Fruit fly (Drosophila melanogaster) whole organism, embryonic: ENCODE data around the gene ATPsynbeta.
A peak's percentile ranks its signal among the peaks of the same experiment; 100 is the strongest.

Source experiments
- CG11398 ChIP-seq: fragments of 200-800 bp; sonication (Bioruptor generic); optimal IDR thresholded peaks from 2 replicates; lab custom pipeline; 2016; ENCODE audit warnings: missing biosample characterization, missing genetic modification characterization
- CG12744 ChIP-seq: fragments of 200-800 bp; sonication (Bioruptor generic); optimal IDR thresholded peaks from 2 replicates; lab custom pipeline; 2016; ENCODE audit warnings: missing biosample characterization, missing genetic modification characterization
- CG14965 ChIP-seq: fragments of 200-800 bp; sonication (Bioruptor generic); optimal IDR thresholded peaks from 2 replicates; lab custom pipeline; 2016; ENCODE audit warnings: missing biosample characterization, missing genetic modification characterization, borderline replicate concordance
- CG1529 ChIP-seq: fragments of 200-800 bp; sonication (Bioruptor generic); optimal IDR thresholded peaks from 3 replicates; lab custom pipeline; 2018; ENCODE audit warnings: missing biosample characterization, missing genetic modification characterization
- CG15514 ChIP-seq: fragments of 200-800 bp; sonication (Bioruptor generic); optimal IDR thresholded peaks from 3 replicates; lab custom pipeline; 2017; ENCODE audit warnings: missing biosample characterization, missing genetic modification characterization, mild to moderate bottlenecking, moderate library complexity, missing genetic modification reagents
- CG16863 ChIP-seq: fragments of 200-800 bp; sonication (Bioruptor generic); optimal IDR thresholded peaks from 3 replicates; lab custom pipeline; 2016; ENCODE audit warnings: missing biosample characterization, missing genetic modification characterization
- CG18011 ChIP-seq: fragments of 200-800 bp; sonication (Bioruptor generic); optimal IDR thresholded peaks from 2 replicates; lab custom pipeline; 2017; ENCODE audit warnings: missing biosample characterization, missing genetic modification characterization, mild to moderate bottlenecking, moderate library complexity, missing genotype
- CG2116 ChIP-seq: fragments of 200-800 bp; sonication (Bioruptor generic); optimal IDR thresholded peaks from 3 replicates; lab custom pipeline; 2018; ENCODE audit warnings: missing biosample characterization, mild to moderate bottlenecking, missing genetic modification characterization
- CG3065 ChIP-seq: fragments of 200-800 bp; sonication (Bioruptor generic); optimal IDR thresholded peaks from 2 replicates; lab custom pipeline; 2016; ENCODE audit warnings: missing biosample characterization, missing genetic modification characterization
- CG31224 ChIP-seq: fragments of 200-800 bp; sonication (Bioruptor generic); IDR thresholded peaks from 2 replicates; pipeline ENCODE4 v1.3.6; 2022; ENCODE audit warnings: missing biosample characterization, missing genetic modification characterization
- CG31441 ChIP-seq: fragments of 200-800 bp; sonication (Bioruptor generic); IDR thresholded peaks from 2 replicates; pipeline ENCODE4 v1.3.6; 2022; ENCODE audit warnings: missing biosample characterization, missing genetic modification characterization
- CG32532 ChIP-seq: fragments of 200-800 bp; sonication (Bioruptor generic); IDR thresholded peaks from 2 replicates; pipeline ENCODE4 v1.3.6; 2022; ENCODE audit warnings: missing biosample characterization, missing genetic modification characterization
- CG3995 ChIP-seq: fragments of 200-800 bp; sonication (Bioruptor generic); optimal IDR thresholded peaks from 3 replicates; lab custom pipeline; 2016; ENCODE audit warnings: missing biosample characterization, missing genetic modification characterization
- CG4854 ChIP-seq: fragments of 200-800 bp; sonication (Bioruptor generic); optimal IDR thresholded peaks from 2 replicates; lab custom pipeline; 2016; ENCODE audit warnings: missing biosample characterization, missing genetic modification characterization, inconsistent platforms
- CG7357 ChIP-seq: fragments of 200-800 bp; sonication (Bioruptor generic); IDR thresholded peaks from 3 replicates; pipeline ENCODE4 v1.3.6; 2022; ENCODE audit warnings: missing biosample characterization, missing genetic modification characterization
- CG8944 ChIP-seq: fragments of 200-800 bp; sonication (Bioruptor generic); optimal IDR thresholded peaks from 3 replicates; lab custom pipeline; 2016; ENCODE audit warnings: missing biosample characterization, missing genetic modification characterization
- D ChIP-seq, 2 experiments: fragments of 200-800 bp in 1 of 2; fragments of >200 bp in 1 of 2; sonication (Bioruptor generic) in 1 of 2; optimal IDR thresholded peaks; 2 replicates in 1 of 2; 3 replicates in 1 of 2; lab custom pipeline; 2017; ENCODE audit warnings: mild to moderate bottlenecking in 1 of 2, missing biosample characterization in 1 of 2, missing genetic modification characterization in 1 of 2, missing genetic modification reagents in 1 of 2
- Dll ChIP-seq: fragments of 200-800 bp; sonication (Bioruptor generic); IDR thresholded peaks from 4 replicates; pipeline ENCODE4 v1.3.6; 2022; ENCODE audit warnings: missing biosample characterization, missing genetic modification characterization; ENCODE audit not compliant: partially characterized antibody
- Doc2 ChIP-seq: fragments of 200-800 bp; sonication (Bioruptor generic); IDR thresholded peaks from 2 replicates; pipeline ENCODE4 v1.3.6; 2022; ENCODE audit warnings: missing biosample characterization, missing genetic modification characterization
- Gsc ChIP-seq: fragments of 200-800 bp; sonication (Bioruptor generic); IDR thresholded peaks from 2 replicates; pipeline ENCODE4 v1.3.6; 2022; ENCODE audit warnings: missing biosample characterization, missing genetic modification characterization
- HHEX ChIP-seq: fragments of 200-800 bp; sonication (Bioruptor generic); optimal IDR thresholded peaks from 3 replicates; lab custom pipeline; 2017; ENCODE audit warnings: missing biosample characterization, mild to moderate bottlenecking, missing genetic modification characterization, missing genetic modification reagents
- HLH54F ChIP-seq: fragments of 200-800 bp; sonication (Bioruptor generic); optimal IDR thresholded peaks from 3 replicates; lab custom pipeline; 2016; ENCODE audit warnings: missing biosample characterization, missing genetic modification characterization
- Hr51 ChIP-seq, 2 experiments: fragments of 200-800 bp; sonication (Bioruptor generic); optimal IDR thresholded peaks; 2 replicates in 1 of 2; 3 replicates in 1 of 2; lab custom pipeline; 2016 to 2018; ENCODE audit warnings: missing biosample characterization in 2 of 2, missing genetic modification characterization in 2 of 2, mild to moderate bottlenecking in 1 of 2, moderate library complexity in 1 of 2
- Lim3 ChIP-seq: fragments of 200-800 bp; sonication (Bioruptor generic); IDR thresholded peaks from 2 replicates; pipeline ENCODE4 v1.3.6; 2022; ENCODE audit warnings: missing biosample characterization, missing genetic modification characterization
- Mes4 ChIP-seq: fragments of 200-800 bp; sonication (Bioruptor generic); optimal IDR thresholded peaks from 2 replicates; lab custom pipeline; 2016; ENCODE audit warnings: missing biosample characterization, missing genetic modification characterization
- Sry-δ ChIP-seq: fragments of 200-800 bp; sonication (Bioruptor generic); optimal IDR thresholded peaks from 2 replicates; lab custom pipeline; 2016; ENCODE audit warnings: missing biosample characterization, missing genetic modification characterization
- ac ChIP-seq: fragments of 200-800 bp; sonication (Bioruptor generic); optimal IDR thresholded peaks from 3 replicates; lab custom pipeline; 2017; ENCODE audit warnings: missing biosample characterization, mild to moderate bottlenecking, missing genetic modification characterization
- cg ChIP-seq: fragments of 200-800 bp; sonication (Bioruptor generic); optimal IDR thresholded peaks from 3 replicates; lab custom pipeline; 2019; ENCODE audit warnings: missing biosample characterization, mild to moderate bottlenecking, missing genetic modification characterization, moderate library complexity
- chinmo ChIP-seq: fragments of 200-800 bp; sonication (Bioruptor generic); IDR thresholded peaks from 4 replicates; pipeline ENCODE4 v1.3.6; 2022; ENCODE audit warnings: missing biosample characterization, missing genetic modification characterization; ENCODE audit not compliant: partially characterized antibody
- corto ChIP-seq: fragments of 200-800 bp; sonication (Bioruptor generic); optimal IDR thresholded peaks from 2 replicates; lab custom pipeline; 2016; ENCODE audit warnings: missing biosample characterization, mild to moderate bottlenecking, missing genetic modification characterization, moderate library complexity
- crc ChIP-seq: fragments of 200-800 bp; sonication (Bioruptor generic); optimal IDR thresholded peaks from 2 replicates; lab custom pipeline; 2016; ENCODE audit warnings: missing biosample characterization, missing genetic modification characterization
- disco-r ChIP-seq: fragments of 200-800 bp; sonication (Bioruptor generic); optimal IDR thresholded peaks from 2 replicates; lab custom pipeline; 2016; ENCODE audit warnings: missing biosample characterization, missing genetic modification characterization
- dm ChIP-seq: fragments of 200-800 bp; sonication (Bioruptor generic); optimal IDR thresholded peaks from 3 replicates; lab custom pipeline; 2016; ENCODE audit warnings: missing biosample characterization, missing genetic modification characterization
- fd3F ChIP-seq: fragments of 200-800 bp; sonication (Bioruptor generic); optimal IDR thresholded peaks from 2 replicates; lab custom pipeline; 2018; ENCODE audit warnings: missing biosample characterization, mild to moderate bottlenecking, missing genetic modification characterization, moderate library complexity
- fd64A ChIP-seq: fragments of 200-800 bp; sonication (Bioruptor generic); optimal IDR thresholded peaks from 3 replicates; lab custom pipeline; 2018; ENCODE audit warnings: missing biosample characterization, mild to moderate bottlenecking, missing genetic modification characterization
- gem ChIP-seq: fragments of 200-800 bp; sonication (Bioruptor generic); optimal IDR thresholded peaks from 2 replicates; lab custom pipeline; 2019; ENCODE audit warnings: missing biosample characterization, mild to moderate bottlenecking, missing genetic modification characterization, moderate library complexity
- gfzf ChIP-seq: fragments of 200-800 bp; sonication (Bioruptor generic); optimal IDR thresholded peaks from 2 replicates; lab custom pipeline; 2016; ENCODE audit warnings: missing biosample characterization, mild to moderate bottlenecking, missing genetic modification characterization, moderate library complexity
- jumu ChIP-seq: fragments of 200-800 bp; sonication (Bioruptor generic); optimal IDR thresholded peaks from 3 replicates; lab custom pipeline; 2016; ENCODE audit warnings: missing biosample characterization, missing genetic modification characterization
- lmd ChIP-seq: fragments of 200-800 bp; sonication (Bioruptor generic); IDR thresholded peaks from 2 replicates; pipeline ENCODE4 v1.3.6; 2022; ENCODE audit warnings: missing biosample characterization, missing genetic modification characterization
- lov ChIP-seq, 2 experiments: fragments of 200-800 bp in 1 of 2; fragments of >200 bp in 1 of 2; sonication (Bioruptor generic) in 1 of 2; IDR thresholded peaks in 1 of 2; optimal IDR thresholded peaks in 1 of 2; 2 replicates in 1 of 2; 3 replicates in 1 of 2; pipeline versions ENCODE4 v1.3.6 to Lab custom; 2017 to 2022; ENCODE audit warnings: missing biosample characterization in 1 of 2, missing genetic modification characterization in 1 of 2
- nerfin-1 ChIP-seq: fragments of 200-800 bp; sonication (Bioruptor generic); optimal IDR thresholded peaks from 3 replicates; lab custom pipeline; 2019; ENCODE audit warnings: missing biosample characterization, mild to moderate bottlenecking, missing genetic modification characterization, moderate library complexity
- nerfin-2 ChIP-seq: fragments of 200-800 bp; sonication (Bioruptor generic); IDR thresholded peaks from 2 replicates; pipeline ENCODE4 v1.3.6; 2022; ENCODE audit warnings: missing biosample characterization, missing genetic modification characterization; ENCODE audit not compliant: partially characterized antibody
- onecut ChIP-seq: fragments of 200-800 bp; sonication (Bioruptor generic); IDR thresholded peaks from 2 replicates; pipeline ENCODE4 v1.3.6; 2022; ENCODE audit warnings: missing biosample characterization, missing genetic modification characterization
- salm ChIP-seq: fragments of 200-800 bp; sonication (Bioruptor generic); optimal IDR thresholded peaks from 2 replicates; lab custom pipeline; 2018; ENCODE audit warnings: missing biosample characterization, mild to moderate bottlenecking, missing genetic modification characterization
- schlank ChIP-seq: fragments of 200-800 bp; sonication (Bioruptor generic); optimal IDR thresholded peaks from 2 replicates; lab custom pipeline; 2018; ENCODE audit warnings: missing biosample characterization, mild to moderate bottlenecking, missing genetic modification characterization
- sim ChIP-seq: fragments of 200-800 bp; sonication (Bioruptor generic); IDR thresholded peaks from 2 replicates; pipeline ENCODE4 v1.3.6; 2022; ENCODE audit warnings: missing biosample characterization, missing genetic modification characterization
- tna ChIP-seq: fragments of 200-800 bp; sonication (Bioruptor generic); IDR thresholded peaks from 2 replicates; pipeline ENCODE4 v1.3.6; 2022; ENCODE audit warnings: missing biosample characterization, missing genetic modification characterization; ENCODE audit not compliant: partially characterized antibody
- twi ChIP-seq: fragments of 200-800 bp; optimal IDR thresholded peaks from 2 replicates; lab custom pipeline; 2019; ENCODE audit warnings: missing biosample characterization, mild to moderate bottlenecking, missing genetic modification characterization, moderate library complexity
- unc-4 ChIP-seq: fragments of 200-800 bp; sonication (Bioruptor generic); IDR thresholded peaks from 2 replicates; pipeline ENCODE4 v1.3.6; 2022; ENCODE audit warnings: missing biosample characterization, missing genetic modification characterization; ENCODE audit not compliant: partially characterized antibody
- unpg ChIP-seq: fragments of 200-800 bp; sonication (Bioruptor generic); optimal IDR thresholded peaks from 3 replicates; lab custom pipeline; 2018; ENCODE audit warnings: missing biosample characterization, mild to moderate bottlenecking, missing genetic modification characterization, moderate library complexity

The ATPsynbeta gene

DNA sequence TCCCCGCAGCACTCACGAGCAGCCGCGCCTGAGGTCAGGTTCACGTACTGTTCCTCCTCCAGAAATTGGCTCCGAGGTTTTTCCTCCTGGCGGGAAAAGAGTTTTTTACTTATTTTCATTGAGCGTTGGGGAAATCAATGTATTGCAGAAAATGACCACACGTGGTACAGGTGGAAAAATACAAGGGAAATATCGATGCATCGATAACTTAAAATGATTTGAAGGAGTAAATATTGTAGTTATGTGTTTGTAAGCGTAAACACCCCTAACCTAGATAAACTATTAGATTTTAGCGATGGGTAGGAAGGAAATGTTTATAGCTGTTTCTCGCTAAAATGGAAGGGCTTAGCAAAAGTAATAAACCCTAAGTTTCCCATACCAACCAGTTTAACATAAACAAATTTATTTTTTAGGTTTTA lies 583 bp upstream of the ATPsynbeta start (continued):
- no peak for TF ChIP-seq CG31441
- peak; percentile 66 for TF ChIP-seq Dll
- TF ChIP-seq CG15514 (GFP tag; lab: Kevin White, UChicago), result no peak
- no peak for TF ChIP-seq tna (GFP tag; lab: Robert Waterston, UW)
- no peak for TF ChIP-seq CG18011 (GFP tag; lab: Kevin White, UChicago)
- TF ChIP-seq unc-4, result peak; percentile 65
- TF ChIP-seq cg (GFP tag; lab: Kevin White, UChicago), result no peak
- no peak for TF ChIP-seq CG3065 (GFP tag; lab: Kevin White, UChicago)
- no peak for TF ChIP-seq D (optimal IDR thresholded peaks at IDR 0.05; lab: Kevin White, UChicago)
- no peak for TF ChIP-seq D (GFP tag; optimal IDR thresholded peaks at IDR 0.05; lab: Kevin White, UChicago)
- no peak for TF ChIP-seq Mes4
- no peak for TF ChIP-seq jumu (GFP tag; lab: Kevin White, UChicago)
- TF ChIP-seq CG14965 (GFP tag; lab: Kevin White, UChicago), result no peak
- TF ChIP-seq ac (GFP tag; lab: Kevin White, UChicago), result no peak
- TF ChIP-seq nerfin-2 (GFP tag; lab: Robert Waterston, UW), result peak; percentile 67
- TF ChIP-seq CG1529, result no peak
- TF ChIP-seq HHEX (GFP tag; lab: Kevin White, UChicago), result no peak
- TF ChIP-seq HLH54F (GFP tag; lab: Kevin White, UChicago), result no peak
- TF ChIP-seq onecut, result peak; percentile 37; the same call in 1 of the 2 replicates
- no peak for TF ChIP-seq Doc2
- TF ChIP-seq sim (GFP tag; lab: Robert Waterston, UW), result no peak
- TF ChIP-seq gfzf (GFP tag; lab: Kevin White, UChicago), result peak; percentile 12
- TF ChIP-seq fd64A, result no peak
- peak; percentile 87 for TF ChIP-seq dm (GFP tag; lab: Kevin White, UChicago)
- TF ChIP-seq nerfin-1, result no peak
- no peak for TF ChIP-seq chinmo (GFP tag; lab: Robert Waterston, UW)
- TF ChIP-seq CG16863 (GFP tag; lab: Kevin White, UChicago), result no peak
- TF ChIP-seq corto (GFP tag; lab: Kevin White, UChicago), result no peak
- TF ChIP-seq twi (tag; lab: Kevin White, UChicago), result no peak
- peak; percentile 20 for TF ChIP-seq CG3995 (GFP tag; lab: Kevin White, UChicago)
- TF ChIP-seq unpg (GFP tag; lab: Kevin White, UChicago), result no peak
- no peak for TF ChIP-seq disco-r (GFP tag; lab: Kevin White, UChicago)
- TF ChIP-seq CG32532, result no peak; the same call in 1 of the 2 replicates
- TF ChIP-seq CG2116 (GFP tag; lab: Kevin White, UChicago), result peak; percentile 21
- no peak for TF ChIP-seq schlank (tag; lab: Kevin White, UChicago)
- TF ChIP-seq CG8944, result peak; percentile 3
- TF ChIP-seq Hr51 (GFP tag; optimal IDR thresholded peaks at IDR 0.05; lab: Kevin White, UChicago), result no peak
- no peak for TF ChIP-seq Lim3
- TF ChIP-seq CG11398, result no peak
- no peak for TF ChIP-seq lov (optimal IDR thresholded peaks at IDR 0.05; lab: Kevin White, UChicago)
- TF ChIP-seq lov (GFP tag; IDR thresholded peaks at IDR 0.05; lab: Robert Waterston, UW), result no peak
- no peak for TF ChIP-seq salm (tag; lab: Kevin White, UChicago)
- TF ChIP-seq CG7357, result peak; percentile 93
- peak; percentile 46 for TF ChIP-seq gem (tag; lab: Kevin White, UChicago)
- TF ChIP-seq lmd (GFP tag; lab: Robert Waterston, UW), result no peak
- no peak for TF ChIP-seq CG31224 (GFP tag; lab: Robert Waterston, UW)
- no peak for TF ChIP-seq crc (GFP tag; lab: Kevin White, UChicago)
- TF ChIP-seq CG4854 (GFP tag; lab: Kevin White, UChicago), result no peak
- TF ChIP-seq Sry-δ, result peak; percentile 87
- TF ChIP-seq Gsc (GFP tag; lab: Robert Waterston, UW), result no peak
- TF ChIP-seq CG12744 (GFP tag; lab: Kevin White, UChicago), result no peak
- no peak for TF ChIP-seq fd3F (GFP tag; lab: Kevin White, UChicago)
